Worm (Caenorhabditis elegans): Measurements from ENCODE around the gene srw-13.
"Not testable (repeated sequence)": the region's sequence is repeated elsewhere in the genome, so short reads cannot be mapped to it uniquely, and the experiment has no call there.

srw-13 gene

ce11 chrV:15259049-15259448 lies 26.7 kb downstream of the srw-13 start, which contains the start of gene srsx-37:
Gene srsx-37 (minus strand): TSS chrV:15259149.
- TF ChIP-seq fkh-10 (GFP tag; optimal IDR thresholded peaks at IDR 0.05) (no peak), pqm-1 (tag; optimal IDR thresholded peaks at IDR 0.05) (no peak), ceh-22 (tag; optimal IDR thresholded peaks at IDR 0.05) (no peak), ceh-14 (tag; optimal IDR thresholded peaks at IDR 0.05) (no peak), pha-2 (tag; optimal IDR thresholded peaks at IDR 0.05) (no peak), madf-2 (tag; optimal IDR thresholded peaks at IDR 0.05) (no peak), ceh-18 (tag; optimal IDR thresholded peaks at IDR 0.05) (no peak), sox-2 (GFP tag; IDR thresholded peaks at IDR 0.05) (no peak), tbx-2 (tag; optimal IDR thresholded peaks at IDR 0.05) (no peak), ref-2 (tag; optimal IDR thresholded peaks at IDR 0.05) (no peak), dmd-4 (tag; optimal IDR thresholded peaks at IDR 0.05; ENCODE audit: borderline replicate concordance) (no peak)

ce11 chrV:15259904-15260303 lies 27.6 kb downstream of the srw-13 start, which contains the start of gene M01B2.8:
Gene M01B2.8 (plus strand): TSS chrV:15260204.
- TF ChIP-seq pha-2 (tag; optimal IDR thresholded peaks at IDR 0.05) (no peak), madf-2 (tag; optimal IDR thresholded peaks at IDR 0.05) (no peak), ets-4 (tag; optimal IDR thresholded peaks at IDR 0.05) (no peak), ceh-34 (tag; optimal IDR thresholded peaks at IDR 0.05) (no peak), ceh-30 (tag; optimal IDR thresholded peaks at IDR 0.05) (no peak), hlh-6 (tag; optimal IDR thresholded peaks at IDR 0.05) (no peak), ztf-16 (tag; optimal IDR thresholded peaks at IDR 0.05) (no peak), tbx-2 (tag; optimal IDR thresholded peaks at IDR 0.05) (no peak), sox-2 (GFP tag; IDR thresholded peaks at IDR 0.05) (no peak), F13H6.1 (tag; optimal IDR thresholded peaks at IDR 0.05) (no peak), ahr-1 (tag; optimal IDR thresholded peaks at IDR 0.05) (no peak), che-1 (tag; optimal IDR thresholded peaks at IDR 0.05) (no peak), sox-4 (tag; optimal IDR thresholded peaks at IDR 0.05) (no peak), tbx-7 (tag; optimal IDR thresholded peaks at IDR 0.05) (no peak), K02D7.2 (tag; optimal IDR thresholded peaks at IDR 0.05) (no peak), pros-1 (tag; optimal IDR thresholded peaks at IDR 0.05) (no peak)

ce11 chrV:15262336-15262735 lies 30.0 kb downstream of the srw-13 start, which contains the start of gene M01B2.10:
Gene M01B2.10 (minus strand): TSS chrV:15262436.
- not testable (repeated sequence) for TF ChIP-seq odd-2 (tag; optimal IDR thresholded peaks at IDR 0.05); ceh-9 (tag; optimal IDR thresholded peaks at IDR 0.05); unc-55 (GFP tag; optimal IDR thresholded peaks at IDR 0.05)

ce11 chrV:15264131-15264530 lies 31.8 kb downstream of the srw-13 start, which contains the start of gene M01B2.12:
Gene M01B2.12 (minus strand): TSS chrV:15264231.
- TF ChIP-seq fax-1 (tag; optimal IDR thresholded peaks at IDR 0.05) (no peak), T23F11.4 (GFP tag; optimal IDR thresholded peaks at IDR 0.05) (no peak), rnt-1 (tag; optimal IDR thresholded peaks at IDR 0.05) (no peak)

ce11 chrV:15265814-15266213 lies 33.5 kb downstream of the srw-13 start, which contains the start of gene M01B2.13:
Gene M01B2.13 (minus strand): TSS chrV:15265914.
- TF ChIP-seq hlh-13 (GFP tag; optimal IDR thresholded peaks at IDR 0.05) = no peak
- no peak for TF ChIP-seq unc-55 (GFP tag; optimal IDR thresholded peaks at IDR 0.05)
- TF ChIP-seq fkh-10 (GFP tag; optimal IDR thresholded peaks at IDR 0.05) = no peak
- TF ChIP-seq unc-42 (tag; optimal IDR thresholded peaks at IDR 0.05) = no peak
- TF ChIP-seq sox-4 (tag; optimal IDR thresholded peaks at IDR 0.05) = no peak
- TF ChIP-seq dve-1 (tag; optimal IDR thresholded peaks at IDR 0.05) = no peak
- no peak for TF ChIP-seq sox-2 (GFP tag; IDR thresholded peaks at IDR 0.05)
- no peak for TF ChIP-seq lin-11 (tag; optimal IDR thresholded peaks at IDR 0.05)
- TF ChIP-seq ceh-48 (tag; optimal IDR thresholded peaks at IDR 0.05) = no peak
- TF ChIP-seq ceh-22 (tag; optimal IDR thresholded peaks at IDR 0.05) = no peak
- TF ChIP-seq C08G9.2 (tag; optimal IDR thresholded peaks at IDR 0.05) = no peak
- TF ChIP-seq rnt-1 (tag; optimal IDR thresholded peaks at IDR 0.05) = no peak
- TF ChIP-seq ceh-18 (tag; optimal IDR thresholded peaks at IDR 0.05) = no peak
- no peak for TF ChIP-seq C38D4.7 (GFP tag; optimal IDR thresholded peaks at IDR 0.05)
- TF ChIP-seq ceh-19 (GFP tag; optimal IDR thresholded peaks at IDR 0.05) = no peak

Data from whole organism, late embryonic.